Worm (Caenorhabditis elegans) whole organism, early embryonic: ENCODE results near the gene K11H12.4.

ENCODE experiments used
- B0310.2 ChIP-seq: sonication (generic microtip); optimal IDR thresholded peaks from 2 replicates; lab custom pipeline; 2016; ENCODE audit warnings: mild to moderate bottlenecking, missing genetic modification characterization, missing compliant biosample characterization
- F13C5.2 ChIP-seq: sonication (generic microtip); optimal IDR thresholded peaks from 2 replicates; lab custom pipeline; 2017; ENCODE audit warnings: mild to moderate bottlenecking, missing genetic modification characterization, inconsistent platforms, missing compliant biosample characterization
- aly-1 ChIP-seq: sonication (generic microtip); optimal IDR thresholded peaks from 2 replicates; lab custom pipeline; 2016; ENCODE audit warnings: missing genetic modification characterization, missing compliant biosample characterization
- ama-1 ChIP-seq: fragments of 150-350 bp; optimal IDR thresholded peaks from 2 replicates; lab custom pipeline; 2014
- ceh-13 ChIP-seq: fragments of 200-800 bp; sonication (Bioruptor generic); optimal IDR thresholded peaks from 2 replicates; lab custom pipeline; 2018; ENCODE audit warnings: mild to moderate bottlenecking, missing genetic modification characterization, missing compliant biosample characterization
- ceh-36 ChIP-seq: sonication (generic microtip); optimal IDR thresholded peaks from 2 replicates; lab custom pipeline; 2016; ENCODE audit warnings: missing genetic modification characterization, inconsistent platforms, missing compliant biosample characterization
- ets-7 ChIP-seq: sonication (generic microtip); optimal IDR thresholded peaks from 2 replicates; lab custom pipeline; 2016; ENCODE audit warnings: missing genotype, missing genetic modification characterization, missing compliant biosample characterization
- flt-1 ChIP-seq: fragments of 200-800 bp; sonication (Bioruptor generic); IDR thresholded peaks from 2 replicates; pipeline ENCODE4 v1.3.6; 2022; ENCODE audit warnings: missing genetic modification characterization, missing compliant biosample characterization
- hmbx-1 ChIP-seq: sonication (generic microtip); optimal IDR thresholded peaks from 2 replicates; lab custom pipeline; 2016; ENCODE audit warnings: mild to moderate bottlenecking, missing genetic modification characterization, missing compliant biosample characterization
- hmg-4 ChIP-seq: fragments of 200-800 bp; sonication (Bioruptor generic); optimal IDR thresholded peaks from 2 replicates; lab custom pipeline; 2018; ENCODE audit warnings: mild to moderate bottlenecking, missing genetic modification characterization, missing compliant biosample characterization
- hnd-1 ChIP-seq: sonication (generic microtip); optimal IDR thresholded peaks from 2 replicates; lab custom pipeline; 2016; ENCODE audit warnings: missing genetic modification characterization, missing compliant biosample characterization
- pes-1 ChIP-seq: fragments of 200-800 bp; sonication (Bioruptor generic); IDR thresholded peaks from 2 replicates; pipeline ENCODE4 v1.3.6; 2022; ENCODE audit warnings: missing genetic modification reagents, missing genetic modification characterization, missing compliant biosample characterization
- scrt-1 ChIP-seq: fragments of 200-800 bp; sonication (Bioruptor generic); IDR thresholded peaks from 2 replicates; pipeline ENCODE4 v1.3.6; 2022; ENCODE audit warnings: missing genetic modification characterization, missing compliant biosample characterization
- sea-1 ChIP-seq: fragments of 200-800 bp; sonication (Bioruptor generic); conservative IDR thresholded peaks from 2 replicates; pipeline ENCODE4 v1.3.6; 2022; ENCODE audit warnings: missing genetic modification characterization, missing compliant biosample characterization
- tbx-11 ChIP-seq: fragments of 200-800 bp; sonication (Bioruptor generic); IDR thresholded peaks from 2 replicates; pipeline ENCODE4 v1.3.6; 2022; ENCODE audit warnings: missing genetic modification characterization, missing compliant biosample characterization
- tbx-37 ChIP-seq: fragments of 200-800 bp; sonication (Bioruptor generic); conservative IDR thresholded peaks from 2 replicates; pipeline ENCODE4 v1.3.6; 2022; ENCODE audit warnings: missing genetic modification reagents, missing genetic modification characterization, missing compliant biosample characterization
- tra-4 ChIP-seq: sonication (generic microtip); optimal IDR thresholded peaks from 2 replicates; lab custom pipeline; 2017; ENCODE audit warnings: missing genetic modification characterization, missing compliant biosample characterization

K11H12.4 gene

ce11 chrIV:675471-676159 lies at the start of gene K11H12.4, which contains the start of gene K11H12.10:
K11H12.4 (minus strand) TSS chrIV:675883.
K11H12.10 (plus strand) TSS chrIV:676075.
- TF ChIP-seq hmg-4 (GFP tag; lab: Kevin White, UChicago) = no peak
- no peak for TF ChIP-seq ceh-36 (tag; lab: Kevin White, UChicago)
- TF ChIP-seq tbx-11 (GFP tag; lab: Robert Waterston, UW) = no peak
- no peak for TF ChIP-seq ets-7 (tag; lab: Kevin White, UChicago)
- TF ChIP-seq flt-1 = no peak
- no peak for TF ChIP-seq F13C5.2 (tag; lab: Kevin White, UChicago)
- no peak for TF ChIP-seq scrt-1 (GFP tag; lab: Robert Waterston, UW)
- no peak for TF ChIP-seq sea-1 (GFP tag; lab: Robert Waterston, UW)
- no peak for TF ChIP-seq hmbx-1 (tag; lab: Kevin White, UChicago)
- TF ChIP-seq hnd-1 (tag; lab: Kevin White, UChicago) = no peak
- no peak for TF ChIP-seq tbx-37 (GFP tag; lab: Robert Waterston, UW)
- no peak for TF ChIP-seq aly-1 (tag; lab: Kevin White, UChicago)
- no peak for TF ChIP-seq pes-1
- no peak for TF ChIP-seq B0310.2 (tag; lab: Kevin White, UChicago)
- TF ChIP-seq ceh-13 = no peak
- no peak for TF ChIP-seq tra-4 (tag; lab: Kevin White, UChicago)
- no peak for TF ChIP-seq ama-1 (lab: Kevin White, UChicago)

- TF ChIP-seq sea-1 (GFP tag; lab: Robert Waterston, UW) (no peak), aly-1 (tag; lab: Kevin White, UChicago) (no peak), tra-4 (tag; lab: Kevin White, UChicago) (no peak), ceh-36 (tag; lab: Kevin White, UChicago) (no peak), F13C5.2 (tag; lab: Kevin White, UChicago) (no peak), tbx-37 (GFP tag; lab: Robert Waterston, UW) (no peak), pes-1 (no peak), ets-7 (tag; lab: Kevin White, UChicago) (no peak), hnd-1 (tag; lab: Kevin White, UChicago) (no peak), scrt-1 (GFP tag; lab: Robert Waterston, UW) (no peak)
These were observed 43.7 kb upstream of the K11H12.4 start, which contains the start of gene Y55F3C.10 for ce11 chrIV:719351-719750. Y55F3C.10 (minus strand) TSS chrIV:719451.

- TF ChIP-seq ama-1 (lab: Kevin White, UChicago) (no peak), pes-1 (no peak), hmbx-1 (tag; lab: Kevin White, UChicago) (no peak), hnd-1 (tag; lab: Kevin White, UChicago) (no peak), hmg-4 (GFP tag; lab: Kevin White, UChicago) (no peak), ceh-36 (tag; lab: Kevin White, UChicago) (no peak), ets-7 (tag; lab: Kevin White, UChicago) (no peak), scrt-1 (GFP tag; lab: Robert Waterston, UW) (no peak)
These were observed 40.6 kb upstream of the K11H12.4 start, which contains the start of gene clec-164 for ce11 chrIV:716323-716722. clec-164 (plus strand) TSS chrIV:716623.

ce11 chrIV:715433-715832 lies 39.8 kb upstream of the K11H12.4 start:
- TF ChIP-seq F13C5.2 (tag; lab: Kevin White, UChicago) = no peak
- no peak for TF ChIP-seq hnd-1 (tag; lab: Kevin White, UChicago)
- no peak for TF ChIP-seq aly-1 (tag; lab: Kevin White, UChicago)
- no peak for TF ChIP-seq tra-4 (tag; lab: Kevin White, UChicago)

- TF ChIP-seq ama-1 (lab: Kevin White, UChicago) (no peak), sea-1 (GFP tag; lab: Robert Waterston, UW) (no peak), ceh-13 (no peak), aly-1 (tag; lab: Kevin White, UChicago) (no peak), tbx-11 (GFP tag; lab: Robert Waterston, UW) (no peak), hmbx-1 (tag; lab: Kevin White, UChicago) (no peak), ceh-36 (tag; lab: Kevin White, UChicago) (no peak), B0310.2 (tag; lab: Kevin White, UChicago) (no peak), hmg-4 (GFP tag; lab: Kevin White, UChicago) (no peak), tra-4 (tag; lab: Kevin White, UChicago) (no peak), pes-1 (no peak), hnd-1 (tag; lab: Kevin White, UChicago) (no peak), F13C5.2 (tag; lab: Kevin White, UChicago) (no peak), ets-7 (tag; lab: Kevin White, UChicago) (no peak), tbx-37 (GFP tag; lab: Robert Waterston, UW) (no peak), scrt-1 (GFP tag; lab: Robert Waterston, UW) (no peak), flt-1 (no peak)
These were observed 32.0 kb upstream of the K11H12.4 start, which contains the start of gene cutl-26 for ce11 chrIV:707635-708034. cutl-26 (minus strand) TSS chrIV:707735.

ce11 chrIV:698304-698703 lies 22.6 kb upstream of the K11H12.4 start, which contains the start of gene Y55F3C.17:
Y55F3C.17 (minus strand) TSS chrIV:698404.
- TF ChIP-seq ceh-13 (no peak), tbx-11 (GFP tag; lab: Robert Waterston, UW) (no peak), pes-1 (no peak), flt-1 (no peak), tra-4 (tag; lab: Kevin White, UChicago) (no peak)

- no peak for TF ChIP-seq aly-1 (tag; lab: Kevin White, UChicago)
- no peak for TF ChIP-seq ceh-36 (tag; lab: Kevin White, UChicago)
- no peak for TF ChIP-seq tra-4 (tag; lab: Kevin White, UChicago)
- TF ChIP-seq hnd-1 (tag; lab: Kevin White, UChicago) = no peak
- TF ChIP-seq hmbx-1 (tag; lab: Kevin White, UChicago) = no peak
- TF ChIP-seq ama-1 (lab: Kevin White, UChicago) = no peak
- TF ChIP-seq F13C5.2 (tag; lab: Kevin White, UChicago) = no peak
- TF ChIP-seq hmg-4 (GFP tag; lab: Kevin White, UChicago) = no peak
- TF ChIP-seq tbx-37 (GFP tag; lab: Robert Waterston, UW) = no peak
- TF ChIP-seq tbx-11 (GFP tag; lab: Robert Waterston, UW) = no peak
- TF ChIP-seq B0310.2 (tag; lab: Kevin White, UChicago) = no peak
- TF ChIP-seq pes-1 = no peak
- TF ChIP-seq ceh-13 = no peak
- TF ChIP-seq flt-1 = no peak
These were observed 9.1 kb upstream of the K11H12.4 start for ce11 chrIV:684748-685147.
